Worm (Caenorhabditis elegans): ENCODE data around the gene str-205.

ce11 chrV:4914879-4915278 lies 14.9 kb downstream of the str-205 start, which contains the start of gene H23N18.6:
- TF ChIP-seq W03F9.2 (tag; optimal IDR thresholded peaks at IDR 0.05) (no peak), him-1 (tag; optimal IDR thresholded peaks at IDR 0.05) (no peak), dao-5 (tag; optimal IDR thresholded peaks at IDR 0.05) (no peak)
